Worm (Caenorhabditis elegans): ENCODE results near the gene ncap-1.

ce11 chrII:2878909-2879308 is 40.2 kb downstream of the ncap-1 start:
- TF ChIP-seq him-1 (tag; optimal IDR thresholded peaks at IDR 0.05) (no peak), W03F9.2 (tag; optimal IDR thresholded peaks at IDR 0.05) (no peak), dao-5 (tag; optimal IDR thresholded peaks at IDR 0.05) (no peak)

Data from whole organism, L4/young adult.